Worm (Caenorhabditis elegans): ENCODE data around the gene dhs-17.

- TF ChIP-seq pag-3 (tag; optimal IDR thresholded peaks at IDR 0.05; ENCODE audit: borderline replicate concordance) = no peak
- no peak for TF ChIP-seq K09A11.1 (tag; optimal IDR thresholded peaks at IDR 0.05; ENCODE audit: insufficient read depth)
- TF ChIP-seq fkh-10 (GFP tag; optimal IDR thresholded peaks at IDR 0.05) = no peak
- no peak for TF ChIP-seq tbx-2 (tag; optimal IDR thresholded peaks at IDR 0.05)
- TF ChIP-seq pha-4 (tag; optimal IDR thresholded peaks at IDR 0.05) = no peak
- TF ChIP-seq ceh-31 (tag; optimal IDR thresholded peaks at IDR 0.05) = no peak
- TF ChIP-seq tbx-7 (tag; optimal IDR thresholded peaks at IDR 0.05) = no peak
These were observed at the start of gene dhs-17 for ce11 chrV:6034714-6035113.
